Worm (Caenorhabditis elegans) whole organism, L2 larva: ENCODE measurements around the gene Y48E1C.2.
A peak's percentile ranks its signal among the peaks of the same experiment; 100 is the strongest.

ENCODE experiments used
- aly-2 ChIP-seq: fragments of 150-350 bp; optimal IDR thresholded peaks from 2 replicates; lab custom pipeline; 2014; ENCODE audit warnings: missing biosample characterization, missing genetic modification characterization
- ama-1 ChIP-seq: fragments of 150-350 bp; optimal IDR thresholded peaks from 2 replicates; lab custom pipeline; 2018; ENCODE audit warnings: inconsistent platforms
- ceh-16 ChIP-seq: fragments of 150-350 bp; optimal IDR thresholded peaks from 2 replicates; lab custom pipeline; 2014; ENCODE audit warnings: missing biosample characterization, missing genetic modification characterization
- dmd-4 ChIP-seq: sonication (generic microtip); optimal IDR thresholded peaks from 2 replicates; lab custom pipeline; 2017; ENCODE audit warnings: missing biosample characterization, missing genetic modification characterization

- TF ChIP-seq aly-2 (no peak), dmd-4 (tag; lab: Kevin White, UChicago) (no peak), ceh-16 (tag; lab: Kevin White, UChicago) (no peak), ama-1 (lab: Kevin White, UChicago) (peak; percentile 5)
Measured at ce11 chrII:13477230-13477629, 52.9 kb downstream of the Y48E1C.2 start.
